Worm (Caenorhabditis elegans): Measurements from ENCODE around the gene nspg-13.
A peak's percentile ranks its signal among the peaks of the same experiment; 100 is the strongest.

The nspg-13 gene

ce11 chrX:5278249-5278648 is 23.3 kb downstream of the nspg-13 start:
- TF ChIP-seq T22C8.4 (GFP tag; IDR thresholded peaks at IDR 0.05): no peak
- TF ChIP-seq tab-1 (GFP tag; IDR thresholded peaks at IDR 0.05): no peak
- TF ChIP-seq klf-2 (GFP tag; conservative IDR thresholded peaks at IDR 0.05): no peak
- TF ChIP-seq med-1 (GFP tag; optimal IDR thresholded peaks at IDR 0.05; ENCODE audit: insufficient read depth): no peak
- no peak for TF ChIP-seq cog-1 (tag; optimal IDR thresholded peaks at IDR 0.05)
- no peak for TF ChIP-seq ref-1 (GFP tag; conservative IDR thresholded peaks at IDR 0.05)
- no peak for TF ChIP-seq ztf-23 (GFP tag; IDR thresholded peaks at IDR 0.05)
- no peak for TF ChIP-seq ztf-29 (GFP tag; IDR thresholded peaks at IDR 0.05)
- no peak for TF ChIP-seq flt-1 (GFP tag; IDR thresholded peaks at IDR 0.05)

- 0 out of 2 replicates have a peak, but pooled peaks have one; percentile 37 for TF ChIP-seq flt-1 (GFP tag; IDR thresholded peaks at IDR 0.05)
- TF ChIP-seq klf-2 (GFP tag; conservative IDR thresholded peaks at IDR 0.05): no peak
- no peak for TF ChIP-seq ztf-23 (GFP tag; IDR thresholded peaks at IDR 0.05)
These were observed 24.2 kb downstream of the nspg-13 start, which contains the start of gene Y34B4A.2 for ce11 chrX:5279170-5279635. Y34B4A.2 (plus strand) TSS chrX:5279497.

ce11 chrX:5279674-5280073 is 24.7 kb downstream of the nspg-13 start, which contains the start of gene rga-8:
rga-8 (minus strand) TSS chrX:5279774.
- TF ChIP-seq cog-1 (tag; optimal IDR thresholded peaks at IDR 0.05) (no peak), tab-1 (GFP tag; IDR thresholded peaks at IDR 0.05) (no peak), ref-1 (GFP tag; conservative IDR thresholded peaks at IDR 0.05) (no peak), ztf-29 (GFP tag; IDR thresholded peaks at IDR 0.05) (no peak), ztf-23 (GFP tag; IDR thresholded peaks at IDR 0.05) (no peak), T22C8.4 (GFP tag; IDR thresholded peaks at IDR 0.05) (no peak), med-1 (GFP tag; optimal IDR thresholded peaks at IDR 0.05; ENCODE audit: insufficient read depth) (no peak), klf-2 (GFP tag; conservative IDR thresholded peaks at IDR 0.05) (no peak), flt-1 (GFP tag; IDR thresholded peaks at IDR 0.05) (no peak)

DNA sequence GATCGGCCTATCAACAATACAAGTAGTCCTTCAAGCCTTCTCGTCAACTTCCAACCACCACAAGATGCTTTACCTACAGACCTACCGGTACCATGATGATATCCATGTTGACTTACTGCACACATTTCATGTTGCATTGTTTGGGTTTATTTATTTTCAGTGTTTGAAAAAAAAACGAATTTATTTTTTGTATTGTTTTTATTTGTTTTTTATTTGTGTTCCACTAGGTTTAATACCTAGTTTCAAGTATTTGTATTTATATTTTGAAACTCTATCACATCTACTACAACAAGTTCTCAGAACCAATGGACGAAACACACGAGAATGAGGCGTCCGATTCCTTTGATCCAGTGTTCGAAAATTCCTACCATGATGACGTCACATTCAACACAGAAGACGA is 28.5 kb downstream of the nspg-13 start, which contains the start of gene vps-41:
vps-41 (plus strand) TSS at position 301 of the 400 bp plus-strand sequence.
- no peak for TF ChIP-seq ztf-23 (GFP tag; IDR thresholded peaks at IDR 0.05)

DNA sequence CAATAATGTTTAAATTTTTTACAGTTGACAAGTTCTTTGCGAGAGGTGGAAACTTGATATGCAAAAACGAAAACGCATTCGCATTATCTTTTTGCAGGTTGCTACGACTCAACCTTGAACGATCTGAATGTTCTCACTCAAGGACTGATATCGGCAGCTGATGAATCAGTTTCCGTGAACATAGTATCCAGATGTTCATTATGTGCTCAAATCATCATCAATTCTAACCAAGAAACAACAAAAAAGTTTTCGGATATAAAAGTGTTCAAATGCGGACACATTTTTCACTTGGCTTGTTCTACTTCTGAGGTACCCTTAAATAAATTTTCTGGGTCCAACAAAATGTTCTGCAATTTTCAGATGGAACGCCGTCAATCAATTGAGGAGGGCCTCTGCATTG is 34.1 kb downstream of the nspg-13 start:
- no peak for TF ChIP-seq T22C8.4 (GFP tag; IDR thresholded peaks at IDR 0.05)
- TF ChIP-seq ztf-23 (GFP tag; IDR thresholded peaks at IDR 0.05): no peak
- TF ChIP-seq ztf-29 (GFP tag; IDR thresholded peaks at IDR 0.05): no peak
- no peak for TF ChIP-seq klf-2 (GFP tag; conservative IDR thresholded peaks at IDR 0.05)
- no peak for TF ChIP-seq cog-1 (tag; optimal IDR thresholded peaks at IDR 0.05)
- no peak for TF ChIP-seq med-1 (GFP tag; optimal IDR thresholded peaks at IDR 0.05; ENCODE audit: insufficient read depth)
- TF ChIP-seq tab-1 (GFP tag; IDR thresholded peaks at IDR 0.05): no peak
- no peak for TF ChIP-seq flt-1 (GFP tag; IDR thresholded peaks at IDR 0.05)
- TF ChIP-seq ref-1 (GFP tag; conservative IDR thresholded peaks at IDR 0.05): no peak

DNA sequence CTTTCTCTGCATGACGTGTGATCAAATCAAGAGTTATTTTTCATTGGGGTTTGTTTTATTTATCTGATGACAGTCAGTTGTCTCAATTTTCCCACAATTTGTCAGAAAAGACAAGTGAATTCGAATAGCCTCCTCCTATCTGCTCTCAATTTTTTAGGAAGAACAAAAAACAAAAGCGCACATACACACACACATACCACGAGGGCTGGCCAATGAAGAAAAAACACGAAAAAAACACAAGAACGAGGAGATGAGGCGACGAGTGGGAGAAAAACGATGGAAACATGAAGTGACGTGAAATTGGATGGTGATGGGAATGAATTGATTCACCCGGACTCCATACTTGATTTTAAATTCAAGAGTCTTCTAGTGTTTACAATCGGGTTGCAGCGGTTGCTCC is 38.9 kb downstream of the nspg-13 start:
- TF ChIP-seq T22C8.4 (GFP tag; IDR thresholded peaks at IDR 0.05): no peak
- TF ChIP-seq cog-1 (tag; optimal IDR thresholded peaks at IDR 0.05): no peak
- no peak for TF ChIP-seq med-1 (GFP tag; optimal IDR thresholded peaks at IDR 0.05; ENCODE audit: insufficient read depth)
- no peak for TF ChIP-seq ref-1 (GFP tag; conservative IDR thresholded peaks at IDR 0.05)
- no peak for TF ChIP-seq ztf-29 (GFP tag; IDR thresholded peaks at IDR 0.05)
- no peak for TF ChIP-seq ztf-23 (GFP tag; IDR thresholded peaks at IDR 0.05)

- TF ChIP-seq ztf-29 (GFP tag; IDR thresholded peaks at IDR 0.05): no peak
- no peak for TF ChIP-seq T22C8.4 (GFP tag; IDR thresholded peaks at IDR 0.05)
- TF ChIP-seq ref-1 (GFP tag; conservative IDR thresholded peaks at IDR 0.05): no peak
- no peak for TF ChIP-seq tab-1 (GFP tag; IDR thresholded peaks at IDR 0.05)
These were observed 43.1 kb downstream of the nspg-13 start, which contains the start of gene ift-81 for ce11 chrX:5297942-5298611. ift-81 (plus strand) TSS chrX:5298561.

ce11 chrX:5303500-5303899 is 48.5 kb downstream of the nspg-13 start, which contains the start of gene ags-3:
ags-3 (minus strand) TSS chrX:5303600.
- TF ChIP-seq T22C8.4 (GFP tag; IDR thresholded peaks at IDR 0.05) (no peak), flt-1 (GFP tag; IDR thresholded peaks at IDR 0.05) (no peak), ztf-23 (GFP tag; IDR thresholded peaks at IDR 0.05) (no peak), ztf-29 (GFP tag; IDR thresholded peaks at IDR 0.05) (no peak), klf-2 (GFP tag; conservative IDR thresholded peaks at IDR 0.05) (no peak), cog-1 (tag; optimal IDR thresholded peaks at IDR 0.05) (no peak), tab-1 (GFP tag; IDR thresholded peaks at IDR 0.05) (no peak), ref-1 (GFP tag; conservative IDR thresholded peaks at IDR 0.05) (no peak)
